Worm (Caenorhabditis elegans): ENCODE measurements around the gene F41G4.7.

- TF ChIP-seq unc-55 (GFP tag; optimal IDR thresholded peaks at IDR 0.05) = no peak
- no peak for TF ChIP-seq ceh-22 (tag; optimal IDR thresholded peaks at IDR 0.05)
- TF ChIP-seq ama-1 (optimal IDR thresholded peaks at IDR 0.05) = no peak
- no peak for TF ChIP-seq rnt-1 (tag; optimal IDR thresholded peaks at IDR 0.05)
- TF ChIP-seq pqm-1 (tag; optimal IDR thresholded peaks at IDR 0.05) = no peak
- no peak for TF ChIP-seq ets-4 (tag; optimal IDR thresholded peaks at IDR 0.05)
- TF ChIP-seq ceh-14 (tag; optimal IDR thresholded peaks at IDR 0.05) = no peak
- TF ChIP-seq zip-5 (tag; optimal IDR thresholded peaks at IDR 0.05) = no peak
- TF ChIP-seq fkh-10 (GFP tag; optimal IDR thresholded peaks at IDR 0.05) = no peak
Measured at ce11 chrX:16884075-16884474, 47.9 kb upstream of the F41G4.7 start.
